Worm (Caenorhabditis elegans): ENCODE results near the gene F49E8.8.

DNA sequence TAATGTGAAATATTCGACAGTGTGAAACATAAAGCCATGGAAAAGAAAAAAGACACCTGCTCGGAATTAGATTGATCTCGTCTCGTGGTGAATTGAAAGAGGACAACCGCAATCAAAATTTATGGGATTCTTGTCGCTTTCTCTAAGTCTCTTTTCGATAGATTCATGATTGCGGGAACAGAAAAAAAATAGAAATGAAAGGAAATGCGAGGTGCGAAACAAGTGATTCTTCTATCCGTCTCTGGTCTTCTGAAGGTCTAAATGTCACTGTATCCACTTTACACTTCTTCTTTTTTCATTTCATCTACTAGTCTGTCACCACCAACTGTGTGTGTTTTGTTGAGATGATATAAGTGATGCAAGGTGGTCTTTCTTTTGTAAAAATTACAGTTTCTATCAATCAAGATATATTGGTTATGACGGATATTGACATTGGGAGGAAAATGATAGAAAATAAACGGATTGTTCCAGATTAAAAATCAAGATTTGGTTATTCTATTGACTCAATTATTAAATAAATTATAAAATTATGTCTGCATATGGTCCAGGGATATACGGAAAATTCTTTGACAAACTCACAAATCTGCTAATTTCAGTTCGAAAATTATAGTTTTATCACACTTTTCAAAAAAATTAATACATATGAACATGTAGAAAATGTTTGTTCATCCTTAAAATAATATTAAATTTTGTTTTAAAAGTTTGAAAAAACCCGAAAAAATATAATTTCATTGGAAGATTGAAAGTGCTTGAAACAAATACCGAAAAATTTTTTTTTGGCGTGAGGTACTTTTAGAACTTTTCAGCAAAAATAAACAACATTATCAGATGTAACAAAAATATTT is 26.0 kb upstream of the F49E8.8 start:
- no peak for TF ChIP-seq ref-1 (GFP tag; conservative IDR thresholded peaks at IDR 0.05)
- TF ChIP-seq ztf-23 (GFP tag; IDR thresholded peaks at IDR 0.05): no peak
- no peak for TF ChIP-seq ztf-29 (GFP tag; IDR thresholded peaks at IDR 0.05)
- no peak for TF ChIP-seq flt-1 (GFP tag; IDR thresholded peaks at IDR 0.05)
- no peak for TF ChIP-seq cog-1 (tag; optimal IDR thresholded peaks at IDR 0.05)
- no peak for TF ChIP-seq tab-1 (GFP tag; IDR thresholded peaks at IDR 0.05)
